Worm (Caenorhabditis elegans) whole organism, L4 larva: ENCODE measurements around the gene gcp-2.1.
"Not testable (repeated sequence)": the region's sequence is repeated elsewhere in the genome, so short reads cannot be mapped to it uniquely, and the experiment has no call there.

Source experiments
- D1046.2 ChIP-seq: fragments of 200-800 bp; sonication (Bioruptor generic); IDR thresholded peaks from 2 replicates; pipeline ENCODE4 v1.3.6; 2022; ENCODE audit warnings: missing genetic modification characterization, missing compliant biosample characterization
- F10B5.3 ChIP-seq: sonication (generic microtip); optimal IDR thresholded peaks from 2 replicates; lab custom pipeline; 2016; ENCODE audit warnings: mild to moderate bottlenecking, missing genetic modification characterization, missing compliant biosample characterization
- F26F4.8 ChIP-seq: fragments of 200-800 bp; sonication (Bioruptor generic); conservative IDR thresholded peaks from 2 replicates; pipeline ENCODE4 v1.3.6; 2022; ENCODE audit warnings: missing genetic modification characterization, missing compliant biosample characterization
- F44E2.7 ChIP-seq: fragments of 200-800 bp; sonication (Bioruptor generic); IDR thresholded peaks from 2 replicates; pipeline ENCODE4 v2.1.2; 2022; ENCODE audit warnings: missing genetic modification characterization, missing compliant biosample characterization
- F49E8.2 ChIP-seq: sonication (generic microtip); optimal IDR thresholded peaks from 2 replicates; lab custom pipeline; 2016; ENCODE audit warnings: missing compliant biosample characterization, mild to moderate bottlenecking, missing genetic modification characterization, borderline replicate concordance
- T26A8.4 ChIP-seq: fragments of 200-800 bp; sonication (Bioruptor generic); IDR thresholded peaks from 2 replicates; pipeline ENCODE4 v1.3.6; 2022; ENCODE audit warnings: missing genetic modification characterization, missing compliant biosample characterization
- Y105C5A.15 ChIP-seq: fragments of 200-800 bp; sonication (Bioruptor generic); IDR thresholded peaks from 2 replicates; pipeline ENCODE4 v1.3.6; 2022; ENCODE audit warnings: missing genetic modification characterization, missing compliant biosample characterization
- Y48G9A.11 ChIP-seq: fragments of 200-800 bp; sonication (Bioruptor generic); IDR thresholded peaks from 2 replicates; pipeline ENCODE4 v1.3.6; 2022; ENCODE audit warnings: missing genetic modification reagents, missing genetic modification characterization, missing compliant biosample characterization
- Y75B8A.6 ChIP-seq: fragments of 200-800 bp; sonication (Bioruptor generic); IDR thresholded peaks from 2 replicates; pipeline ENCODE4 v1.3.6; 2022; ENCODE audit warnings: missing genetic modification reagents, missing genetic modification characterization, missing compliant biosample characterization
- ZK337.2 ChIP-seq: fragments of 200-800 bp; sonication (Bioruptor generic); IDR thresholded peaks from 2 replicates; pipeline ENCODE4 v1.3.6; 2022; ENCODE audit warnings: missing genetic modification reagents, missing genetic modification characterization, missing compliant biosample characterization
- aha-1 ChIP-seq: fragments of 150-350 bp; peaks from one replicate; lab custom pipeline; 2014; ENCODE audit warnings: missing biosample characterization, missing genetic modification characterization
- aly-2 ChIP-seq: sonication (generic microtip); optimal IDR thresholded peaks from 2 replicates; lab custom pipeline; 2018; ENCODE audit warnings: missing biosample characterization, missing genetic modification characterization
- arid-1 ChIP-seq: fragments of 200-800 bp; sonication (Bioruptor generic); conservative IDR thresholded peaks from 2 replicates; pipeline ENCODE4 v1.3.6; 2022; ENCODE audit warnings: missing genetic modification reagents, missing genetic modification characterization, missing compliant biosample characterization
- attf-4 ChIP-seq: sonication (generic microtip); optimal IDR thresholded peaks from 3 replicates; lab custom pipeline; 2017; ENCODE audit warnings: missing biosample characterization, missing genetic modification characterization
- ceh-20 ChIP-seq: fragments of 200-800 bp; sonication (Bioruptor generic); IDR thresholded peaks from 2 replicates; pipeline ENCODE4 v1.3.6; 2022; ENCODE audit warnings: missing genetic modification reagents, missing genetic modification characterization, missing compliant biosample characterization
- ceh-44 ChIP-seq: fragments of 200-800 bp; sonication (Bioruptor generic); IDR thresholded peaks from 2 replicates; pipeline ENCODE4 v1.3.6; 2022; ENCODE audit warnings: missing genetic modification reagents, missing genetic modification characterization, missing compliant biosample characterization
- ceh-82 ChIP-seq: sonication (generic microtip); optimal IDR thresholded peaks from 2 replicates; lab custom pipeline; 2017; ENCODE audit warnings: missing biosample characterization, missing genetic modification characterization
- ctbp-1 ChIP-seq: fragments of 200-800 bp; sonication (Bioruptor generic); IDR thresholded peaks from 2 replicates; pipeline ENCODE4 v1.3.6; 2022; ENCODE audit warnings: missing genetic modification reagents, missing genetic modification characterization, missing compliant biosample characterization
- daf-12 ChIP-seq: fragments of 150-350 bp; optimal IDR thresholded peaks from 2 replicates; lab custom pipeline; 2014; ENCODE audit warnings: missing biosample characterization, missing genetic modification reagents, missing genetic modification characterization
- dmd-6 ChIP-seq: fragments of 200-800 bp; sonication (Bioruptor generic); IDR thresholded peaks from 2 replicates; pipeline ENCODE4 v1.3.6; 2022; ENCODE audit warnings: missing genetic modification reagents, missing genetic modification characterization, missing compliant biosample characterization
- dmd-8 ChIP-seq: fragments of 200-800 bp; sonication (Bioruptor generic); IDR thresholded peaks from 2 replicates; pipeline ENCODE4 v1.3.6; 2022; ENCODE audit warnings: missing genetic modification characterization, missing compliant biosample characterization
- dmd-9 ChIP-seq: fragments of 200-800 bp; sonication (Bioruptor generic); IDR thresholded peaks from 2 replicates; pipeline ENCODE4 v1.3.6; 2022; ENCODE audit warnings: missing genetic modification reagents, missing genetic modification characterization, missing compliant biosample characterization
- egl-43 ChIP-seq: fragments of 200-800 bp; sonication (Bioruptor generic); IDR thresholded peaks from 2 replicates; pipeline ENCODE4 v1.3.6; 2022; ENCODE audit warnings: missing genetic modification reagents, missing genetic modification characterization, missing compliant biosample characterization
- hmg-1.1 ChIP-seq: fragments of 200-800 bp; sonication (Bioruptor generic); IDR thresholded peaks from 2 replicates; pipeline ENCODE4 v1.3.6; 2022; ENCODE audit warnings: missing genetic modification reagents, missing genetic modification characterization, missing compliant biosample characterization
- lim-7 ChIP-seq: fragments of 200-800 bp; sonication (Bioruptor generic); IDR thresholded peaks from 2 replicates; pipeline ENCODE4 v1.3.6; 2022; ENCODE audit warnings: missing genetic modification characterization, missing compliant biosample characterization
- lin-1 ChIP-seq: fragments of 200-800 bp; sonication (Bioruptor generic); IDR thresholded peaks from 2 replicates; pipeline ENCODE4 v1.3.6; 2022; ENCODE audit warnings: missing genetic modification reagents, missing genetic modification characterization, missing compliant biosample characterization
- lin-15B ChIP-seq: fragments of 150-350 bp; sonication (generic microtip); optimal IDR thresholded peaks from 3 replicates; lab custom pipeline; 2014; ENCODE audit warnings: missing biosample characterization, missing genetic modification characterization
- lin-38 ChIP-seq: fragments of 200-800 bp; sonication (Bioruptor generic); IDR thresholded peaks from 2 replicates; pipeline ENCODE4 v1.3.6; 2022; ENCODE audit warnings: missing genetic modification reagents, missing genetic modification characterization, missing compliant biosample characterization
- madf-5 ChIP-seq, 2 experiments: fragments of 200-800 bp; sonication (Bioruptor generic); IDR thresholded peaks; 2 replicates each; pipeline ENCODE4 v1.3.6; 2022; ENCODE audit warnings: missing compliant biosample characterization in 2 of 2, missing genetic modification characterization in 2 of 2
- madf-9 ChIP-seq: fragments of 200-800 bp; sonication (Bioruptor generic); conservative IDR thresholded peaks from 2 replicates; pipeline ENCODE4 v1.3.6; 2022; ENCODE audit warnings: missing genetic modification reagents, missing genetic modification characterization, missing compliant biosample characterization
- mdt-29 ChIP-seq: fragments of 200-800 bp; sonication (Bioruptor generic); IDR thresholded peaks from 2 replicates; pipeline ENCODE4 v1.3.6; 2022; ENCODE audit warnings: missing genetic modification reagents, missing genetic modification characterization, missing compliant biosample characterization
- mes-2 ChIP-seq: sonication (generic microtip); optimal IDR thresholded peaks from 2 replicates; lab custom pipeline; 2016; ENCODE audit warnings: missing genotype, mild to moderate bottlenecking, missing genetic modification characterization, missing compliant biosample characterization; ENCODE audit not compliant: poor library complexity, severe bottlenecking
- mxl-2 ChIP-seq: fragments of 200-800 bp; sonication (Bioruptor generic); conservative IDR thresholded peaks from 2 replicates; pipeline ENCODE4 v1.3.6; 2022; ENCODE audit warnings: missing genetic modification reagents, missing genetic modification characterization, missing compliant biosample characterization
- nhr-102 ChIP-seq: sonication (generic microtip); optimal IDR thresholded peaks from 2 replicates; lab custom pipeline; 2016; ENCODE audit warnings: mild to moderate bottlenecking, missing genetic modification characterization, moderate library complexity, missing compliant biosample characterization
- nhr-41 ChIP-seq: fragments of 200-800 bp; sonication (Bioruptor generic); IDR thresholded peaks from 2 replicates; pipeline ENCODE4 v1.3.6; 2022; ENCODE audit warnings: missing genetic modification reagents, missing genetic modification characterization, missing compliant biosample characterization
- nhr-42 ChIP-seq: fragments of 200-800 bp; sonication (Bioruptor generic); IDR thresholded peaks from 2 replicates; pipeline ENCODE4 v1.3.6; 2022; ENCODE audit warnings: missing genetic modification characterization, missing compliant biosample characterization
- nhr-76 ChIP-seq: fragments of 150-350 bp; optimal IDR thresholded peaks from 2 replicates; lab custom pipeline; 2014; ENCODE audit warnings: missing biosample characterization, missing genetic modification characterization
- pha-4 ChIP-seq, 2 experiments: fragments of 150-350 bp in 1 of 2; fragments of 200-800 bp in 1 of 2; sonication (Bioruptor generic) in 1 of 2; IDR thresholded peaks in 1 of 2; optimal IDR thresholded peaks in 1 of 2; 2 replicates each; pipeline versions ENCODE4 v1.3.6 to Lab custom; 2014 to 2022; ENCODE audit warnings: missing genetic modification characterization in 2 of 2, missing genetic modification reagents in 2 of 2, missing biosample characterization in 1 of 2, missing compliant biosample characterization in 1 of 2
- php-3 ChIP-seq: fragments of 200-800 bp; sonication (Bioruptor generic); IDR thresholded peaks from 2 replicates; pipeline ENCODE4 v1.3.6; 2022; ENCODE audit warnings: missing genetic modification reagents, missing genetic modification characterization, missing compliant biosample characterization
- rbr-2 ChIP-seq: sonication (generic microtip); optimal IDR thresholded peaks from 2 replicates; lab custom pipeline; 2016; ENCODE audit warnings: missing genotype, missing genetic modification characterization, missing compliant biosample characterization
- set-16 ChIP-seq: fragments of 200-800 bp; sonication (Bioruptor generic); IDR thresholded peaks from 2 replicates; pipeline ENCODE4 v1.3.6; 2022; ENCODE audit warnings: missing genetic modification reagents, missing genetic modification characterization, missing compliant biosample characterization
- snpc-1.2 ChIP-seq: fragments of 200-800 bp; sonication (Bioruptor generic); IDR thresholded peaks from 2 replicates; pipeline ENCODE4 v1.3.6; 2022; ENCODE audit warnings: missing genetic modification reagents, missing genetic modification characterization, missing compliant biosample characterization
- snpc-4 ChIP-seq: fragments of 150-350 bp; optimal IDR thresholded peaks from 2 replicates; lab custom pipeline; 2014; ENCODE audit warnings: missing biosample characterization, missing genetic modification characterization
- tra-1 ChIP-seq: fragments of 200-800 bp; sonication (Bioruptor generic); IDR thresholded peaks from 2 replicates; pipeline ENCODE4 v1.3.6; 2022; ENCODE audit warnings: missing genetic modification reagents, missing genetic modification characterization, missing compliant biosample characterization
- unc-39 ChIP-seq: sonication (generic microtip); optimal IDR thresholded peaks from 2 replicates; lab custom pipeline; 2017; ENCODE audit warnings: missing biosample characterization, missing genetic modification characterization
- vab-7 ChIP-seq: fragments of 200-800 bp; sonication (Bioruptor generic); IDR thresholded peaks from 2 replicates; pipeline ENCODE4 v1.3.6; 2022; ENCODE audit warnings: missing genetic modification reagents, missing genetic modification characterization, missing compliant biosample characterization
- zfp-2 ChIP-seq: sonication (generic microtip); optimal IDR thresholded peaks from 2 replicates; lab custom pipeline; 2016; ENCODE audit warnings: mild to moderate bottlenecking, missing genetic modification characterization, missing compliant biosample characterization
- zip-11 ChIP-seq: fragments of 200-800 bp; sonication (Bioruptor generic); IDR thresholded peaks from 2 replicates; pipeline ENCODE4 v1.3.6; 2022; ENCODE audit warnings: missing genetic modification characterization, missing compliant biosample characterization
- ztf-11 ChIP-seq: fragments of 150-350 bp; optimal IDR thresholded peaks from 2 replicates; lab custom pipeline; 2014; ENCODE audit warnings: missing biosample characterization, missing genetic modification characterization

The gcp-2.1 gene

ce11 chrX:351398-351797, 49.8 kb downstream of the gcp-2.1 start:
- TF ChIP-seq hmg-1.1 (GFP tag; lab: Robert Waterston, UW) (peak; percentile 70), lin-1 (GFP tag; lab: Robert Waterston, UW) (peak; percentile 74), dmd-8 (peak; percentile 86), egl-43 (peak; percentile 94), lim-7 (GFP tag; lab: Robert Waterston, UW) (peak; percentile 91), dmd-9 (GFP tag; lab: Robert Waterston, UW) (peak; percentile 80), ctbp-1 (GFP tag; lab: Robert Waterston, UW) (peak; percentile 77), lin-38 (peak; percentile 79), madf-5 (GFP tag; IDR thresholded peaks at IDR 0.05; lab: Robert Waterston, UW) (peak; percentile 48 to 77; a peak in 1 of 4 replicates), snpc-1.2 (peak; percentile 80), set-16 (GFP tag; lab: Robert Waterston, UW) (peak; percentile 37; the same call in 1 of the 2 replicates), ceh-44 (GFP tag; lab: Robert Waterston, UW) (peak; percentile 56; the same call in 1 of the 2 replicates), tra-1 (peak; percentile 68; the same call in 1 of the 2 replicates), nhr-42 (GFP tag; lab: Robert Waterston, UW) (0 out of 2 replicates have a peak, but pooled peaks have one; percentile 53), Y75B8A.6 (0 out of 2 replicates have a peak, but pooled peaks have one; percentile 54), D1046.2 (GFP tag; lab: Robert Waterston, UW) (peak; percentile 64; the same call in 1 of the 2 replicates), mes-2 (tag; lab: Kevin White, UChicago) (peak; percentile 29), ceh-20 (GFP tag; lab: Robert Waterston, UW) (0 out of 2 replicates have a peak, but pooled peaks have one; percentile 13), dmd-6 (GFP tag; lab: Robert Waterston, UW) (peak; percentile 33), zip-11 (GFP tag; lab: Robert Waterston, UW) (0 out of 2 replicates have a peak, but pooled peaks have one; percentile 22), Y48G9A.11 (GFP tag; lab: Robert Waterston, UW) (0 out of 2 replicates have a peak, but pooled peaks have one; percentile 54), F26F4.8 (GFP tag; lab: Robert Waterston, UW) (peak; percentile 71), mdt-29 (GFP tag; lab: Robert Waterston, UW) (peak; percentile 66; the same call in 1 of the 2 replicates), pha-4 (GFP tag; IDR thresholded peaks at IDR 0.05; lab: Robert Waterston, UW) (peak; percentile 85), Y105C5A.15 (0 out of 2 replicates have a peak, but pooled peaks have one; percentile 74), ZK337.2 (GFP tag; lab: Robert Waterston, UW) (peak; percentile 68; the same call in 1 of the 2 replicates), T26A8.4 (GFP tag; lab: Robert Waterston, UW) (peak; percentile 75), F44E2.7 (GFP tag; lab: Robert Waterston, UW) (peak; percentile 68; the same call in 1 of the 2 replicates), mxl-2 (GFP tag; lab: Robert Waterston, UW) (0 out of 2 replicates have a peak, but pooled peaks have one; percentile 33), arid-1 (GFP tag; lab: Robert Waterston, UW) (peak; percentile 85), nhr-41 (GFP tag; lab: Robert Waterston, UW) (peak; percentile 67; the same call in 1 of the 2 replicates), madf-9 (GFP tag; lab: Robert Waterston, UW) (peak; percentile 82), vab-7 (GFP tag; lab: Robert Waterston, UW) (peak; percentile 79)
- TF ChIP-seq pha-4 (tag; optimal IDR thresholded peaks at IDR 0.05; lab: Kevin White, UChicago) = not testable (repeated sequence)

- TF ChIP-seq snpc-4 (tag; lab: Kevin White, UChicago) = no peak
- no peak for TF ChIP-seq attf-4 (tag; lab: Kevin White, UChicago)
- TF ChIP-seq unc-39 (tag; lab: Kevin White, UChicago) = no peak
- peak; percentile 88 for TF ChIP-seq D1046.2 (GFP tag; lab: Robert Waterston, UW)
- no peak for TF ChIP-seq ceh-82 (tag; lab: Kevin White, UChicago)
- TF ChIP-seq F44E2.7 (GFP tag; lab: Robert Waterston, UW) = no peak
- TF ChIP-seq dmd-6 (GFP tag; lab: Robert Waterston, UW) = peak; percentile 77
- TF ChIP-seq aly-2 (tag; lab: Kevin White, UChicago) = no peak
- TF ChIP-seq zfp-2 = peak; percentile 58
- TF ChIP-seq snpc-1.2 = peak; percentile 87
- peak; percentile 29 for TF ChIP-seq F49E8.2 (tag; lab: Kevin White, UChicago)
- TF ChIP-seq nhr-76 (tag; lab: Kevin White, UChicago) = no peak
- no peak for TF ChIP-seq lin-15B (tag; lab: Kevin White, UChicago)
- no peak for TF ChIP-seq ztf-11 (tag; lab: Kevin White, UChicago)
- peak; percentile 55 for TF ChIP-seq php-3 (GFP tag; lab: Robert Waterston, UW)
- TF ChIP-seq daf-12 (tag; lab: Kevin White, UChicago) = no peak
- TF ChIP-seq nhr-102 (tag; lab: Kevin White, UChicago) = no peak
- TF ChIP-seq aha-1 (tag; lab: Kevin White, UChicago) = peak; percentile 93
- peak; percentile 70 for TF ChIP-seq F10B5.3 (tag; lab: Kevin White, UChicago)
- TF ChIP-seq rbr-2 (tag; lab: Kevin White, UChicago) = no peak
Observed at ce11 chrX:353134-353669, 51.6 kb downstream of the gcp-2.1 start, which contains the start of gene sor-3. TSS of gene sor-3 (plus strand) at chrX:353619.
